Fruit fly (Drosophila melanogaster): ENCODE results near the gene futsch.

The futsch gene

dm6 chrX:1370104-1370802 lies 38.6 kb upstream of the futsch start, which contains the start of gene ssx (continued):
- 0 out of 2 replicates have a peak, but pooled peaks have one; percentile 35 for TF ChIP-seq CG32767 (GFP tag; IDR thresholded peaks at IDR 0.05)
- no peak for TF ChIP-seq esg (GFP tag; conservative IDR thresholded peaks at IDR 0.05)
- peak; percentile 82 for TF ChIP-seq ato (GFP tag; IDR thresholded peaks at IDR 0.05; ENCODE audit: partially characterized antibody)
- TF ChIP-seq CG17802 (tag; optimal IDR thresholded peaks at IDR 0.05): no peak
- peak; percentile 14 for TF ChIP-seq bab2 (GFP tag; optimal IDR thresholded peaks at IDR 0.05)
- peak; percentile 85 for TF ChIP-seq CG6791 (GFP tag; IDR thresholded peaks at IDR 0.05; ENCODE audit: partially characterized antibody)
- TF ChIP-seq chinmo (GFP tag; IDR thresholded peaks at IDR 0.05; ENCODE audit: partially characterized antibody): peak; percentile 77; the same call in 1 of the 4 replicates
- peak; percentile 22 for TF ChIP-seq bcd (GFP tag; optimal IDR thresholded peaks at IDR 0.05)
- peak; percentile 12 for TF ChIP-seq CG8089 (GFP tag; optimal IDR thresholded peaks at IDR 0.05)
- TF ChIP-seq NK7.1 (GFP tag; optimal IDR thresholded peaks at IDR 0.05): no peak
- peak; percentile 92 for TF ChIP-seq CG14860 (GFP tag; IDR thresholded peaks at IDR 0.05; ENCODE audit: partially characterized antibody)
- TF ChIP-seq cg (GFP tag; optimal IDR thresholded peaks at IDR 0.05): peak; percentile 89
- no peak for TF ChIP-seq Hand (GFP tag; optimal IDR thresholded peaks at IDR 0.05)
- TF ChIP-seq chn (GFP tag; optimal IDR thresholded peaks at IDR 0.05): peak; percentile 46
- TF ChIP-seq wor (GFP tag; IDR thresholded peaks at IDR 0.05): no peak
- peak; percentile 65 for TF ChIP-seq shn (GFP tag; optimal IDR thresholded peaks at IDR 0.05)
- TF ChIP-seq zen2 (GFP tag; IDR thresholded peaks at IDR 0.05; ENCODE audit: partially characterized antibody): peak; percentile 70; the same call in 1 of the 3 replicates
- peak in 1 of 3 experiments; percentile 11 for TF ChIP-seq lola (GFP tag; optimal IDR thresholded peaks at IDR 0.05)
- peak; percentile 62 for TF ChIP-seq pzg (GFP tag; optimal IDR thresholded peaks at IDR 0.05)
- peak; percentile 71 for TF ChIP-seq inv (GFP tag; IDR thresholded peaks at IDR 0.05; ENCODE audit: partially characterized antibody)
- peak; percentile 36 for TF ChIP-seq sug (tag; optimal IDR thresholded peaks at IDR 0.05)
- TF ChIP-seq Bgb (GFP tag; IDR thresholded peaks at IDR 0.05; ENCODE audit: partially characterized antibody): peak; percentile 85
- peak; percentile 9 for TF ChIP-seq CG9609 (GFP tag; optimal IDR thresholded peaks at IDR 0.05)
- no peak for TF ChIP-seq CG15479 (GFP tag; optimal IDR thresholded peaks at IDR 0.05)
- TF ChIP-seq wdn (GFP tag; IDR thresholded peaks at IDR 0.05): peak; percentile 44; the same call in 1 of the 2 replicates
- peak; percentile 77 for TF ChIP-seq hbn (GFP tag; IDR thresholded peaks at IDR 0.05; ENCODE audit: partially characterized antibody)
- 0 out of 2 replicates have a peak, but pooled peaks have one; percentile 46 for TF ChIP-seq CG5953 (GFP tag; IDR thresholded peaks at IDR 0.05)
- peak; percentile 13 for TF ChIP-seq CG1647 (GFP tag; optimal IDR thresholded peaks at IDR 0.05)
- TF ChIP-seq ara (GFP tag; IDR thresholded peaks at IDR 0.05): peak; percentile 61; the same call in 1 of the 2 replicates
- TF ChIP-seq CG4820 (GFP tag; optimal IDR thresholded peaks at IDR 0.05): peak; percentile 7
- peak; percentile 28 for TF ChIP-seq CG14710 (tag; optimal IDR thresholded peaks at IDR 0.05)
- TF ChIP-seq Eip74EF (GFP tag; optimal IDR thresholded peaks at IDR 0.05): no peak
- TF ChIP-seq tx (GFP tag; optimal IDR thresholded peaks at IDR 0.05): peak; percentile 13
- TF ChIP-seq prd (optimal IDR thresholded peaks at IDR 0.05): no peak
- TF ChIP-seq prd (GFP tag; IDR thresholded peaks at IDR 0.05): peak; percentile 50; the same call in 2 of the 3 replicates
- peak in 1 of 2 experiments; percentile 32 for TF ChIP-seq Hr51 (GFP tag; optimal IDR thresholded peaks at IDR 0.05)
- peak; percentile 67 for TF ChIP-seq CG30403 (GFP tag; optimal IDR thresholded peaks at IDR 0.05)
- peak; percentile 87 for TF ChIP-seq Dll (GFP tag; IDR thresholded peaks at IDR 0.05; ENCODE audit: partially characterized antibody)
- TF ChIP-seq slp2 (GFP tag; optimal IDR thresholded peaks at IDR 0.05): peak; percentile 29
- peak; percentile 9 for TF ChIP-seq lbe (GFP tag; optimal IDR thresholded peaks at IDR 0.05)
- TF ChIP-seq Ets97D (GFP tag; optimal IDR thresholded peaks at IDR 0.05): peak; percentile 31
- peak; percentile 26 for TF ChIP-seq CG4617 (GFP tag; optimal IDR thresholded peaks at IDR 0.05; ENCODE audit: borderline replicate concordance)
- peak; percentile 62 for TF ChIP-seq grn (GFP tag; optimal IDR thresholded peaks at IDR 0.05)
- 0 out of 2 replicates have a peak, but pooled peaks have one; percentile 17 for TF ChIP-seq ranshi (GFP tag; IDR thresholded peaks at IDR 0.05)
- peak; percentile 40 for TF ChIP-seq Side (GFP tag; optimal IDR thresholded peaks at IDR 0.05)
- TF ChIP-seq CG8388 (GFP tag; optimal IDR thresholded peaks at IDR 0.05): peak; percentile 30
- TF ChIP-seq lilli (GFP tag; optimal IDR thresholded peaks at IDR 0.05): peak; percentile 62

Data from whole organism, embryonic.